Worm (Caenorhabditis elegans) whole organism, mixed stage, embryonic: ENCODE measurements around the gene ctsa-4.1.

Experiments
- M03D4.4 ChIP-seq: sonication (generic microtip); optimal IDR thresholded peaks from 2 replicates; lab custom pipeline; 2017; ENCODE audit warnings: mild to moderate bottlenecking, missing genetic modification characterization, missing compliant biosample characterization
- bed-3 ChIP-seq: fragments of 200-800 bp; sonication (Bioruptor generic); optimal IDR thresholded peaks from 3 replicates; lab custom pipeline; 2018; ENCODE audit warnings: mild to moderate bottlenecking, missing genetic modification characterization, moderate library complexity, missing compliant biosample characterization
- blmp-1 ChIP-seq: fragments of 150-350 bp; optimal IDR thresholded peaks from 2 replicates; lab custom pipeline; 2014; ENCODE audit warnings: missing biosample characterization, missing genetic modification characterization
- ceh-39 ChIP-seq: fragments of 150-350 bp; optimal IDR thresholded peaks from 2 replicates; lab custom pipeline; 2014; ENCODE audit warnings: missing biosample characterization, missing genetic modification characterization
- ceh-43 ChIP-seq: fragments of 200-800 bp; sonication (Bioruptor generic); optimal IDR thresholded peaks from 2 replicates; lab custom pipeline; 2018; ENCODE audit warnings: mild to moderate bottlenecking, missing genetic modification characterization, moderate library complexity, missing compliant biosample characterization
- ceh-83 ChIP-seq: fragments of 200-800 bp; sonication (Bioruptor generic); optimal IDR thresholded peaks from 2 replicates; lab custom pipeline; 2018; ENCODE audit warnings: mild to moderate bottlenecking, missing genetic modification characterization, missing compliant biosample characterization
- ces-1 ChIP-seq: fragments of 150-350 bp; optimal IDR thresholded peaks from 2 replicates; lab custom pipeline; 2014; ENCODE audit warnings: missing biosample characterization, missing genetic modification reagents, missing genetic modification characterization
- drap-1 ChIP-seq: fragments of 200-800 bp; sonication (Bioruptor generic); optimal IDR thresholded peaks from 3 replicates; lab custom pipeline; 2018; ENCODE audit warnings: mild to moderate bottlenecking, missing genetic modification characterization, missing compliant biosample characterization
- elt-1 ChIP-seq: sonication (generic microtip); optimal IDR thresholded peaks from 2 replicates; lab custom pipeline; 2017; ENCODE audit warnings: missing genetic modification characterization, mild to moderate bottlenecking, missing compliant biosample characterization, antibody characterized with exemption, moderate library complexity, borderline replicate concordance; ENCODE audit not compliant: insufficient read depth
- flh-1 ChIP-seq: fragments of 200-800 bp; sonication (Bioruptor generic); optimal IDR thresholded peaks from 2 replicates; lab custom pipeline; 2018; ENCODE audit warnings: mild to moderate bottlenecking, missing genetic modification characterization, moderate library complexity, missing compliant biosample characterization
- ham-2 ChIP-seq: fragments of 200-800 bp; sonication (Bioruptor generic); optimal IDR thresholded peaks from 2 replicates; lab custom pipeline; 2018; ENCODE audit warnings: mild to moderate bottlenecking, missing genetic modification characterization, missing compliant biosample characterization
- hlh-1 ChIP-seq: fragments of 150-350 bp; optimal IDR thresholded peaks from 2 replicates; lab custom pipeline; 2014; ENCODE audit warnings: missing biosample characterization, missing genetic modification reagents, missing genetic modification characterization
- lin-13 ChIP-seq: fragments of 150-350 bp; optimal IDR thresholded peaks from 2 replicates; lab custom pipeline; 2014; ENCODE audit warnings: missing biosample characterization, missing genetic modification characterization
- lin-32 ChIP-seq: fragments of 200-800 bp; sonication (Bioruptor generic); optimal IDR thresholded peaks from 2 replicates; lab custom pipeline; 2018; ENCODE audit warnings: mild to moderate bottlenecking, missing genetic modification characterization, missing compliant biosample characterization
- lsy-2 ChIP-seq: fragments of 150-350 bp; optimal IDR thresholded peaks from 2 replicates; lab custom pipeline; 2014; ENCODE audit warnings: missing biosample characterization, missing genetic modification characterization
- mab-5 ChIP-seq: fragments of 150-350 bp; optimal IDR thresholded peaks from 2 replicates; lab custom pipeline; 2014; ENCODE audit warnings: missing biosample characterization, missing genetic modification characterization
- mep-1 ChIP-seq: fragments of 150-350 bp; optimal IDR thresholded peaks from 2 replicates; lab custom pipeline; 2017; ENCODE audit warnings: missing biosample characterization, missing genetic modification reagents, missing genetic modification characterization, inconsistent platforms
- mls-2 ChIP-seq: sonication (generic microtip); optimal IDR thresholded peaks from 2 replicates; lab custom pipeline; 2016; ENCODE audit warnings: mild to moderate bottlenecking, missing genetic modification characterization, moderate library complexity, missing compliant biosample characterization
- nhr-12 ChIP-seq: fragments of 150-350 bp; optimal IDR thresholded peaks from 2 replicates; lab custom pipeline; 2014; ENCODE audit warnings: missing biosample characterization, missing genetic modification characterization
- nhr-2 ChIP-seq: fragments of 150-350 bp; optimal IDR thresholded peaks from 2 replicates; lab custom pipeline; 2014; ENCODE audit warnings: missing biosample characterization, missing genetic modification characterization
- nhr-237 ChIP-seq: fragments of 150-350 bp; optimal IDR thresholded peaks from 2 replicates; lab custom pipeline; 2014; ENCODE audit warnings: missing biosample characterization, missing genetic modification characterization
- nhr-28 ChIP-seq: fragments of 150-350 bp; optimal IDR thresholded peaks from 2 replicates; lab custom pipeline; 2014; ENCODE audit warnings: missing biosample characterization, missing genetic modification characterization
- nhr-76 ChIP-seq: sonication (generic microtip); optimal IDR thresholded peaks from 2 replicates; lab custom pipeline; 2017; ENCODE audit warnings: missing biosample characterization, missing genetic modification characterization
- sem-2 ChIP-seq: fragments of 200-800 bp; sonication (Bioruptor generic); optimal IDR thresholded peaks from 2 replicates; lab custom pipeline; 2018; ENCODE audit warnings: mild to moderate bottlenecking, missing genetic modification characterization, missing compliant biosample characterization
- snpc-4 ChIP-seq: fragments of 150-350 bp; optimal IDR thresholded peaks from 2 replicates; lab custom pipeline; 2014; ENCODE audit warnings: missing biosample characterization, missing genetic modification characterization
- sptf-1 ChIP-seq: sonication (generic microtip); optimal IDR thresholded peaks from 2 replicates; lab custom pipeline; 2017; ENCODE audit warnings: mild to moderate bottlenecking, missing genetic modification characterization, moderate library complexity, missing compliant biosample characterization
- tbx-8 ChIP-seq: fragments of 200-800 bp; sonication (Bioruptor generic); optimal IDR thresholded peaks from 2 replicates; lab custom pipeline; 2018; ENCODE audit warnings: mild to moderate bottlenecking, missing genetic modification characterization, moderate library complexity, missing compliant biosample characterization
- unc-120 ChIP-seq: sonication (generic microtip); optimal IDR thresholded peaks from 2 replicates; lab custom pipeline; 2017; ENCODE audit warnings: missing genetic modification characterization, missing compliant biosample characterization; ENCODE audit not compliant: poor library complexity, severe bottlenecking
- unc-39 ChIP-seq: fragments of 150-350 bp; optimal IDR thresholded peaks from 2 replicates; lab custom pipeline; 2014; ENCODE audit warnings: missing biosample characterization, missing genetic modification characterization
- zip-8 ChIP-seq: fragments of 150-350 bp; optimal IDR thresholded peaks from 2 replicates; lab custom pipeline; 2014; ENCODE audit warnings: missing biosample characterization, missing genetic modification characterization
- ztf-11 ChIP-seq: fragments of 150-350 bp; optimal IDR thresholded peaks from 2 replicates; lab custom pipeline; 2014; ENCODE audit warnings: missing biosample characterization, missing genetic modification characterization

Gene ctsa-4.1

ce11 chrII:6334745-6335260 is 32.0 kb upstream of the ctsa-4.1 start:
- TF ChIP-seq ceh-43 (GFP tag; lab: Kevin White, UChicago) (no peak), snpc-4 (tag; lab: Kevin White, UChicago) (no peak), nhr-2 (tag; lab: Kevin White, UChicago) (no peak), nhr-28 (tag; lab: Kevin White, UChicago) (no peak), hlh-1 (no peak), nhr-12 (tag; lab: Kevin White, UChicago) (no peak), drap-1 (GFP tag; lab: Kevin White, UChicago) (no peak), tbx-8 (GFP tag; lab: Kevin White, UChicago) (no peak), nhr-76 (no peak), lsy-2 (tag; lab: Kevin White, UChicago) (no peak), unc-39 (no peak), ham-2 (no peak), M03D4.4 (tag; lab: Kevin White, UChicago) (no peak), unc-120 (no peak), blmp-1 (no peak), sptf-1 (tag; lab: Kevin White, UChicago) (no peak)

- no peak for TF ChIP-seq ham-2
- TF ChIP-seq ceh-43 (GFP tag; lab: Kevin White, UChicago) = no peak
- no peak for TF ChIP-seq drap-1 (GFP tag; lab: Kevin White, UChicago)
- no peak for TF ChIP-seq unc-120
Observed at ce11 chrII:6335358-6335757, 31.4 kb upstream of the ctsa-4.1 start, which contains the start of gene C32D5.14. Gene C32D5.14 (plus strand): TSS chrII:6335488.

ce11 chrII:6339511-6339910 is 27.3 kb upstream of the ctsa-4.1 start:
- no peak for TF ChIP-seq sptf-1 (tag; lab: Kevin White, UChicago)
- TF ChIP-seq hlh-1 = no peak
- no peak for TF ChIP-seq nhr-2 (tag; lab: Kevin White, UChicago)
- no peak for TF ChIP-seq unc-39
- no peak for TF ChIP-seq tbx-8 (GFP tag; lab: Kevin White, UChicago)
- no peak for TF ChIP-seq nhr-28 (tag; lab: Kevin White, UChicago)
- TF ChIP-seq ceh-43 (GFP tag; lab: Kevin White, UChicago) = no peak
- TF ChIP-seq ceh-83 (GFP tag; lab: Kevin White, UChicago) = no peak
- no peak for TF ChIP-seq drap-1 (GFP tag; lab: Kevin White, UChicago)
- TF ChIP-seq flh-1 (GFP tag; lab: Kevin White, UChicago) = no peak
- no peak for TF ChIP-seq mep-1 (tag; lab: Kevin White, UChicago)
- no peak for TF ChIP-seq nhr-237
- no peak for TF ChIP-seq ces-1 (GFP tag; lab: Kevin White, UChicago)
- TF ChIP-seq nhr-12 (tag; lab: Kevin White, UChicago) = no peak
- TF ChIP-seq mab-5 (tag; lab: Kevin White, UChicago) = no peak
- no peak for TF ChIP-seq lin-13 (tag; lab: Kevin White, UChicago)
- TF ChIP-seq ceh-39 (tag; lab: Kevin White, UChicago) = no peak
- no peak for TF ChIP-seq sem-2 (GFP tag; lab: Kevin White, UChicago)
- TF ChIP-seq, all 35 proteins: peak for 0

- TF ChIP-seq sptf-1 (tag; lab: Kevin White, UChicago) (no peak), zip-8 (no peak), elt-1 (tag; lab: Kevin White, UChicago) (no peak), bed-3 (GFP tag; lab: Kevin White, UChicago) (no peak), lin-32 (GFP tag; lab: Kevin White, UChicago) (no peak), nhr-12 (tag; lab: Kevin White, UChicago) (no peak)
- TF ChIP-seq, all 35 proteins: peak for 0
Observed at ce11 chrII:6339948-6340347, 26.8 kb upstream of the ctsa-4.1 start, which contains the start of gene C32D5.7. Gene C32D5.7 (minus strand): TSS chrII:6340048.

- TF ChIP-seq M03D4.4 (tag; lab: Kevin White, UChicago) (no peak), lin-13 (tag; lab: Kevin White, UChicago) (no peak), blmp-1 (no peak), bed-3 (GFP tag; lab: Kevin White, UChicago) (no peak), lsy-2 (tag; lab: Kevin White, UChicago) (no peak), hlh-1 (no peak), nhr-28 (tag; lab: Kevin White, UChicago) (no peak), nhr-76 (no peak), sptf-1 (tag; lab: Kevin White, UChicago) (no peak), zip-8 (no peak), mls-2 (tag; lab: Kevin White, UChicago) (no peak), mab-5 (tag; lab: Kevin White, UChicago) (no peak), flh-1 (GFP tag; lab: Kevin White, UChicago) (no peak), ztf-11 (tag; lab: Kevin White, UChicago) (no peak), ceh-39 (tag; lab: Kevin White, UChicago) (no peak), snpc-4 (tag; lab: Kevin White, UChicago) (no peak), tbx-8 (GFP tag; lab: Kevin White, UChicago) (no peak)
Observed at ce11 chrII:6341076-6341475, 25.7 kb upstream of the ctsa-4.1 start.
